Worm (Caenorhabditis elegans): ENCODE data around the gene C52B9.8.

C52B9.8 gene

DNA sequence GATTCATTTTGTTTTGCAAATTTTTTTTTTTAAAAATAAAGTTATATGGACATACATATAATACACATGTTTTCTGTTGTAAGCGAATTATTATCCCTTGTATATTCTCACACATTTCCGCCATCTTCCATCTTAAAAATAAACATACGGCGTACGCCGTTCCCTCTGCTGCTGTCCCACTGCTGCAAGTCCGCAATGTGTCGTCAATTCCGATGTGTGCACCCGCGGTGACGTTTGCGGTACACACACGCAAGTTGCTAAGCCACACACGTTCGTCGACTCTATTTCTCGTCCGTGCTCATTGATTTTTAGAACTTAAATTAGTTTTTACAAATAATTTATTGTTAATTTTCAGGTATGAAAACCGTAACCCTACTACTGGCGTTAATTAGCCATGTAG lies 51.3 kb downstream of the C52B9.8 start, which contains the start of gene C52B9.4 (continued):
- TF ChIP-seq bed-1 (GFP tag; IDR thresholded peaks at IDR 0.05) (no peak), sptf-2 (GFP tag; optimal IDR thresholded peaks at IDR 0.05) (no peak), nhr-90 (tag; optimal IDR thresholded peaks at IDR 0.05) (no peak), efl-1 (GFP tag; optimal IDR thresholded peaks at IDR 0.05) (no peak), repo-1 (tag; optimal IDR thresholded peaks at IDR 0.05) (no peak), F52B5.7 (tag; optimal IDR thresholded peaks at IDR 0.05) (no peak), chd-7 (tag; optimal IDR thresholded peaks at IDR 0.05) (no peak), ztf-18 (tag; optimal IDR thresholded peaks at IDR 0.05) (no peak), aptf-2 (GFP tag; conservative IDR thresholded peaks at IDR 0.05) (0 out of 2 replicates have a peak, but pooled peaks have one; percentile 47), athp-1 (tag; optimal IDR thresholded peaks at IDR 0.05) (no peak), snpc-3.4 (tag; optimal IDR thresholded peaks at IDR 0.05) (no peak), F10E7.11 (tag; optimal IDR thresholded peaks at IDR 0.05) (no peak), Y53F4B.3 (GFP tag; IDR thresholded peaks at IDR 0.05) (no peak), die-1 (tag; optimal IDR thresholded peaks at IDR 0.05) (no peak), let-607 (tag; optimal IDR thresholded peaks at IDR 0.05) (peak in 1 of 2 experiments; percentile 8), ceh-79 (tag; optimal IDR thresholded peaks at IDR 0.05) (no peak), ztf-26 (tag; optimal IDR thresholded peaks at IDR 0.05) (no peak), F22D6.2 (tag; optimal IDR thresholded peaks at IDR 0.05) (no peak), lin-40 (tag; optimal IDR thresholded peaks at IDR 0.05) (peak; percentile 28), ccch-3 (GFP tag; optimal IDR thresholded peaks at IDR 0.05) (no peak), hlh-26 (GFP tag; conservative IDR thresholded peaks at IDR 0.05) (no peak), lin-26 (GFP tag; IDR thresholded peaks at IDR 0.05) (no peak), nhr-80 (tag; optimal IDR thresholded peaks at IDR 0.05) (peak; percentile 16), ets-4 (GFP tag; optimal IDR thresholded peaks at IDR 0.05) (no peak), attf-3 (GFP tag; conservative IDR thresholded peaks at IDR 0.05) (no peak), ztf-6 (GFP tag; IDR thresholded peaks at IDR 0.05) (no peak), attf-5 (GFP tag; optimal IDR thresholded peaks at IDR 0.05) (peak; percentile 19), tbp1 (GFP tag; optimal IDR thresholded peaks at IDR 0.05) (no peak)
